Fruit fly (Drosophila melanogaster) whole organism, embryonic: Measurements from ENCODE around the gene CG11951.

Experiments used
- Atf3 ChIP-seq: fragments of 200-800 bp; sonication (Bioruptor generic); optimal IDR thresholded peaks from 3 replicates; lab custom pipeline; 2016; ENCODE audit warnings: missing biosample characterization, missing genetic modification characterization
- CG12071 ChIP-seq: fragments of 200-800 bp; sonication (Bioruptor generic); optimal IDR thresholded peaks from 3 replicates; lab custom pipeline; 2018; ENCODE audit warnings: missing biosample characterization, mild to moderate bottlenecking, missing genetic modification characterization
- CG12219 ChIP-seq: fragments of 200-800 bp; sonication (Bioruptor generic); optimal IDR thresholded peaks from 3 replicates; lab custom pipeline; 2018; ENCODE audit warnings: missing biosample characterization, mild to moderate bottlenecking, missing genetic modification characterization
- CG12744 ChIP-seq: fragments of 200-800 bp; sonication (Bioruptor generic); optimal IDR thresholded peaks from 2 replicates; lab custom pipeline; 2016; ENCODE audit warnings: missing biosample characterization, missing genetic modification characterization
- CG14667 ChIP-seq: fragments of 200-800 bp; sonication (Bioruptor generic); IDR thresholded peaks from 2 replicates; pipeline ENCODE4 v1.3.6; 2022; ENCODE audit warnings: missing biosample characterization, missing genetic modification characterization
- CG15073 ChIP-seq: fragments of 200-800 bp; sonication (Bioruptor generic); optimal IDR thresholded peaks from 2 replicates; lab custom pipeline; 2016; ENCODE audit warnings: missing biosample characterization, missing genetic modification characterization
- CG17328 ChIP-seq: fragments of 200-800 bp; sonication (Bioruptor generic); IDR thresholded peaks from 2 replicates; pipeline ENCODE4 v1.3.6; 2022; ENCODE audit warnings: missing biosample characterization, missing genetic modification characterization
- CG17568 ChIP-seq: fragments of 200-800 bp; sonication (Bioruptor generic); optimal IDR thresholded peaks from 2 replicates; lab custom pipeline; 2018; ENCODE audit warnings: missing biosample characterization, mild to moderate bottlenecking, missing genetic modification characterization, moderate library complexity
- CG17829 ChIP-seq: fragments of 200-800 bp; optimal IDR thresholded peaks from 2 replicates; lab custom pipeline; 2019; ENCODE audit warnings: missing biosample characterization, mild to moderate bottlenecking, missing genetic modification characterization, moderate library complexity
- CG1792 ChIP-seq: fragments of 200-800 bp; sonication (Bioruptor generic); optimal IDR thresholded peaks from 2 replicates; lab custom pipeline; 2016; ENCODE audit warnings: missing biosample characterization, missing genetic modification characterization
- CG18476 ChIP-seq: fragments of 200-800 bp; sonication (Bioruptor generic); optimal IDR thresholded peaks from 2 replicates; lab custom pipeline; 2016; ENCODE audit warnings: missing biosample characterization, mild to moderate bottlenecking, missing genetic modification characterization
- CG2199 ChIP-seq: fragments of 200-800 bp; sonication (Bioruptor generic); IDR thresholded peaks from 3 replicates; pipeline ENCODE4 v1.3.6; 2022; ENCODE audit warnings: missing biosample characterization, missing genetic modification characterization
- CG2712 ChIP-seq: fragments of 200-800 bp; optimal IDR thresholded peaks from 3 replicates; lab custom pipeline; 2019; ENCODE audit warnings: missing biosample characterization, mild to moderate bottlenecking, missing genetic modification characterization, moderate library complexity
- CG3065 ChIP-seq: fragments of 200-800 bp; sonication (Bioruptor generic); optimal IDR thresholded peaks from 2 replicates; lab custom pipeline; 2016; ENCODE audit warnings: missing biosample characterization, missing genetic modification characterization
- CG32772 ChIP-seq: fragments of 200-800 bp; sonication (Bioruptor generic); IDR thresholded peaks from 2 replicates; pipeline ENCODE4 v1.3.6; 2022; ENCODE audit warnings: missing biosample characterization, missing genetic modification characterization
- CG33213 ChIP-seq: fragments of 200-800 bp; sonication (Bioruptor generic); optimal IDR thresholded peaks from 3 replicates; lab custom pipeline; 2016; ENCODE audit warnings: missing biosample characterization, missing genetic modification characterization
- CG34376 ChIP-seq: fragments of 200-800 bp; sonication (Bioruptor generic); optimal IDR thresholded peaks from 2 replicates; lab custom pipeline; 2018; ENCODE audit warnings: missing biosample characterization, mild to moderate bottlenecking, missing genetic modification characterization
- CG43689 ChIP-seq: fragments of 200-800 bp; sonication (Bioruptor generic); IDR thresholded peaks from 2 replicates; pipeline ENCODE4 v1.3.6; 2022; ENCODE audit warnings: missing biosample characterization, missing genetic modification characterization
- CG9609 ChIP-seq: fragments of 200-800 bp; sonication (Bioruptor generic); optimal IDR thresholded peaks from 3 replicates; lab custom pipeline; 2016; ENCODE audit warnings: missing biosample characterization, missing genetic modification characterization
- CHES-1-like ChIP-seq: fragments of 200-800 bp; sonication (Bioruptor generic); optimal IDR thresholded peaks from 2 replicates; lab custom pipeline; 2016; ENCODE audit warnings: missing biosample characterization, missing genetic modification characterization
- HLHmδ ChIP-seq: fragments of 200-800 bp; sonication (Bioruptor generic); optimal IDR thresholded peaks from 2 replicates; lab custom pipeline; 2018; ENCODE audit warnings: missing biosample characterization, mild to moderate bottlenecking, missing genetic modification characterization, moderate library complexity
- Hey ChIP-seq: fragments of 200-800 bp; sonication (Bioruptor generic); optimal IDR thresholded peaks from 3 replicates; lab custom pipeline; 2018; ENCODE audit warnings: missing biosample characterization, mild to moderate bottlenecking, missing genetic modification characterization
- Hmr ChIP-seq: fragments of 200-800 bp; sonication (Bioruptor generic); optimal IDR thresholded peaks from 3 replicates; lab custom pipeline; 2017; ENCODE audit warnings: mild to moderate bottlenecking, missing biosample characterization, missing genetic modification reagents, missing genetic modification characterization
- Nf-YA ChIP-seq: fragments of 200-800 bp; sonication (Bioruptor generic); IDR thresholded peaks from 2 replicates; pipeline ENCODE4 v1.3.6; 2022; ENCODE audit warnings: missing biosample characterization, missing genetic modification characterization
- Opbp ChIP-seq: fragments of 200-800 bp; sonication (Bioruptor generic); IDR thresholded peaks from 3 replicates; pipeline ENCODE4 v1.3.6; 2022; ENCODE audit warnings: missing biosample characterization, missing genetic modification characterization; ENCODE audit not compliant: partially characterized antibody
- Sry-δ ChIP-seq: fragments of 200-800 bp; sonication (Bioruptor generic); optimal IDR thresholded peaks from 2 replicates; lab custom pipeline; 2016; ENCODE audit warnings: missing biosample characterization, missing genetic modification characterization
- Stat92E ChIP-seq, 3 experiments: fragments of >200 bp in 2 of 3; fragments of 200-800 bp in 1 of 3; sonication (Bioruptor generic) in 1 of 3; optimal IDR thresholded peaks; 2 replicates each; lab custom pipeline; 2017 to 2019; ENCODE audit warnings: missing biosample characterization in 3 of 3, missing genetic modification characterization in 3 of 3, mild to moderate bottlenecking in 1 of 3, moderate library complexity in 1 of 3
- al ChIP-seq: fragments of 200-800 bp; sonication (Bioruptor generic); IDR thresholded peaks from 2 replicates; pipeline ENCODE4 v1.3.6; 2022; ENCODE audit warnings: missing biosample characterization, missing genetic modification characterization
- ato ChIP-seq: fragments of 200-800 bp; sonication (Bioruptor generic); IDR thresholded peaks from 2 replicates; pipeline ENCODE4 v1.3.6; 2022; ENCODE audit warnings: missing biosample characterization, missing genetic modification characterization; ENCODE audit not compliant: partially characterized antibody
- btn ChIP-seq: fragments of 200-800 bp; sonication (Bioruptor generic); optimal IDR thresholded peaks from 2 replicates; lab custom pipeline; 2016; ENCODE audit warnings: missing biosample characterization, missing genetic modification characterization
- chn ChIP-seq: fragments of 200-800 bp; sonication (Bioruptor generic); optimal IDR thresholded peaks from 2 replicates; lab custom pipeline; 2016; ENCODE audit warnings: missing biosample characterization, missing genetic modification characterization
- dm ChIP-seq: fragments of 200-800 bp; sonication (Bioruptor generic); optimal IDR thresholded peaks from 3 replicates; lab custom pipeline; 2016; ENCODE audit warnings: missing biosample characterization, missing genetic modification characterization
- gcm ChIP-seq: fragments of 200-800 bp; sonication (Bioruptor generic); optimal IDR thresholded peaks from 2 replicates; lab custom pipeline; 2019; ENCODE audit warnings: missing biosample characterization, mild to moderate bottlenecking, missing genetic modification characterization, moderate library complexity
- grau ChIP-seq: fragments of 200-800 bp; optimal IDR thresholded peaks from 3 replicates; lab custom pipeline; 2019; ENCODE audit warnings: missing biosample characterization, mild to moderate bottlenecking, missing genetic modification characterization, moderate library complexity
- hth ChIP-seq: fragments of >200 bp; optimal IDR thresholded peaks from 2 replicates; lab custom pipeline; 2017; ENCODE audit warnings: inconsistent platforms
- kni ChIP-seq: fragments of 200-800 bp; sonication (Bioruptor generic); optimal IDR thresholded peaks from 3 replicates; lab custom pipeline; 2017; ENCODE audit warnings: mild to moderate bottlenecking, missing biosample characterization, missing genetic modification reagents, missing genetic modification characterization
- lola ChIP-seq, 3 experiments: fragments of >200 bp in 2 of 3; fragments of 200-800 bp in 1 of 3; sonication (Bioruptor generic) in 1 of 3; optimal IDR thresholded peaks; 2 replicates each; lab custom pipeline; 2017 to 2019; ENCODE audit warnings: missing biosample characterization in 3 of 3, missing genetic modification characterization in 3 of 3, mild to moderate bottlenecking in 1 of 3, moderate library complexity in 1 of 3
- mam ChIP-seq: fragments of 200-800 bp; sonication (Bioruptor generic); optimal IDR thresholded peaks from 3 replicates; lab custom pipeline; 2016; ENCODE audit warnings: missing biosample characterization, missing genetic modification characterization
- nmo ChIP-seq: fragments of 200-800 bp; sonication (Bioruptor generic); optimal IDR thresholded peaks from 2 replicates; lab custom pipeline; 2018; ENCODE audit warnings: missing biosample characterization, mild to moderate bottlenecking, missing genetic modification characterization, moderate library complexity
- nom ChIP-seq: fragments of 200-800 bp; sonication (Bioruptor generic); optimal IDR thresholded peaks from 2 replicates; lab custom pipeline; 2017; ENCODE audit warnings: missing biosample characterization, missing genetic modification characterization, mild to moderate bottlenecking, moderate library complexity, missing genetic modification reagents
- p53 ChIP-seq: fragments of 200-800 bp; sonication (Bioruptor generic); optimal IDR thresholded peaks from 2 replicates; lab custom pipeline; 2016; ENCODE audit warnings: missing biosample characterization, missing genetic modification characterization
- pita ChIP-seq: fragments of 200-800 bp; sonication (Bioruptor generic); optimal IDR thresholded peaks from 2 replicates; lab custom pipeline; 2017; ENCODE audit warnings: missing biosample characterization, mild to moderate bottlenecking, missing genetic modification characterization
- psq ChIP-seq: fragments of 200-800 bp; sonication (Bioruptor generic); optimal IDR thresholded peaks from 2 replicates; lab custom pipeline; 2017; ENCODE audit warnings: missing biosample characterization, missing genetic modification characterization
- sens ChIP-seq: fragments of 200-800 bp; sonication (Bioruptor generic); peaks from one replicate; lab custom pipeline; 2016; ENCODE audit warnings: missing biosample characterization, missing genetic modification characterization
- sim ChIP-seq: fragments of 200-800 bp; sonication (Bioruptor generic); IDR thresholded peaks from 2 replicates; pipeline ENCODE4 v1.3.6; 2022; ENCODE audit warnings: missing biosample characterization, missing genetic modification characterization
- sob ChIP-seq: fragments of 200-800 bp; sonication (Bioruptor generic); IDR thresholded peaks from 2 replicates; pipeline ENCODE4 v1.3.6; 2022; ENCODE audit warnings: missing biosample characterization, missing genetic modification characterization
- sug ChIP-seq: fragments of 200-800 bp; optimal IDR thresholded peaks from 2 replicates; lab custom pipeline; 2019; ENCODE audit warnings: missing biosample characterization, mild to moderate bottlenecking, missing genetic modification characterization, moderate library complexity
- vvl ChIP-seq: fragments of 200-800 bp; sonication (Bioruptor generic); IDR thresholded peaks from 2 replicates; pipeline ENCODE4 v1.3.6; 2022; ENCODE audit warnings: missing biosample characterization, missing genetic modification characterization
- zen2 ChIP-seq: fragments of 200-800 bp; sonication (Bioruptor generic); IDR thresholded peaks from 3 replicates; pipeline ENCODE4 v1.3.6; 2022; ENCODE audit warnings: missing biosample characterization, missing genetic modification characterization; ENCODE audit not compliant: partially characterized antibody
- zf30C ChIP-seq: fragments of 200-800 bp; sonication (Bioruptor generic); optimal IDR thresholded peaks from 3 replicates; lab custom pipeline; 2018; ENCODE audit warnings: missing biosample characterization, mild to moderate bottlenecking, missing genetic modification characterization

Gene CG11951

dm6 chr3R:29287320-29287957 is 48.9 kb upstream of the CG11951 start (continued):
- TF ChIP-seq al (GFP tag; lab: Robert Waterston, UW) = no peak
- peak in 1 of 3 experiments; percentile 4 for TF ChIP-seq Stat92E (GFP tag; optimal IDR thresholded peaks at IDR 0.05; lab: Kevin White, UChicago)
- no peak for TF ChIP-seq CG43689 (GFP tag; lab: Robert Waterston, UW)
- TF ChIP-seq CG15073 (GFP tag; lab: Kevin White, UChicago) = no peak
- no peak for TF ChIP-seq CG3065 (GFP tag; lab: Kevin White, UChicago)
- no peak for TF ChIP-seq CG12744 (GFP tag; lab: Kevin White, UChicago)
- no peak for TF ChIP-seq Hmr (GFP tag; lab: Kevin White, UChicago)
- no peak for TF ChIP-seq btn (GFP tag; lab: Kevin White, UChicago)
- TF ChIP-seq mam (GFP tag; lab: Kevin White, UChicago) = no peak
- peak; percentile 45 for TF ChIP-seq Hey (tag; lab: Kevin White, UChicago)
- TF ChIP-seq sens (GFP tag; lab: Kevin White, UChicago) = peak; percentile 43
- no peak for TF ChIP-seq CG1792
- TF ChIP-seq chn (GFP tag; lab: Kevin White, UChicago) = no peak
- TF ChIP-seq kni = peak; percentile 73
- no peak for TF ChIP-seq CG34376 (GFP tag; lab: Kevin White, UChicago)
- 0 out of 2 replicates have a peak, but pooled peaks have one; percentile 12 for TF ChIP-seq CG17328 (GFP tag; lab: Robert Waterston, UW)
- TF ChIP-seq CG2712 (tag; lab: Kevin White, UChicago) = peak; percentile 21
- no peak for TF ChIP-seq nmo (GFP tag; lab: Kevin White, UChicago)
- TF ChIP-seq Atf3 (GFP tag; lab: Kevin White, UChicago) = no peak
- no peak for TF ChIP-seq sob (GFP tag; lab: Robert Waterston, UW)
- TF ChIP-seq CG32772 (GFP tag; lab: Robert Waterston, UW) = no peak
- TF ChIP-seq vvl (GFP tag; lab: Robert Waterston, UW) = peak; percentile 27; the same call in 1 of the 2 replicates
- no peak for TF ChIP-seq p53 (GFP tag; lab: Kevin White, UChicago)
- peak; percentile 3 for TF ChIP-seq zf30C
- peak; percentile 25 for TF ChIP-seq gcm (GFP tag; lab: Kevin White, UChicago)
- TF ChIP-seq CG9609 (GFP tag; lab: Kevin White, UChicago) = no peak
- TF ChIP-seq pita (GFP tag; lab: Kevin White, UChicago) = no peak
- TF ChIP-seq lola (GFP tag; optimal IDR thresholded peaks at IDR 0.05; lab: Kevin White, UChicago) = peak in 1 of 3 experiments; percentile 2
- TF ChIP-seq nom = peak; percentile 18
- no peak for TF ChIP-seq CG12071 (GFP tag; lab: Kevin White, UChicago)
- no peak for TF ChIP-seq sim (GFP tag; lab: Robert Waterston, UW)
- no peak for TF ChIP-seq CHES-1-like
- 0 out of 2 replicates have a peak, but pooled peaks have one; percentile 37 for TF ChIP-seq ato (GFP tag; lab: Robert Waterston, UW)
- TF ChIP-seq CG12219 (GFP tag; lab: Kevin White, UChicago) = no peak
- no peak for TF ChIP-seq CG14667 (GFP tag; lab: Robert Waterston, UW)
- no peak for TF ChIP-seq zen2 (GFP tag; lab: Robert Waterston, UW)
- no peak for TF ChIP-seq dm (GFP tag; lab: Kevin White, UChicago)
- peak; percentile 41; the same call in 1 of the 3 replicates for TF ChIP-seq Opbp
- no peak for TF ChIP-seq hth (lab: Kevin White, UChicago)
- TF ChIP-seq CG17568 (GFP tag; lab: Kevin White, UChicago) = no peak
- peak; percentile 34 for TF ChIP-seq CG17829
- TF ChIP-seq Sry-δ = no peak
- no peak for TF ChIP-seq CG33213 (GFP tag; lab: Kevin White, UChicago)
- TF ChIP-seq psq (GFP tag; lab: Kevin White, UChicago) = peak; percentile 56
- peak; percentile 87 for TF ChIP-seq HLHmδ (GFP tag; lab: Kevin White, UChicago)
- TF ChIP-seq CG2199 (GFP tag; lab: Robert Waterston, UW) = peak; percentile 86
- no peak for TF ChIP-seq Nf-YA (GFP tag; lab: Robert Waterston, UW)
- no peak for TF ChIP-seq grau (tag; lab: Kevin White, UChicago)
- no peak for TF ChIP-seq sug (tag; lab: Kevin White, UChicago)
- no peak for TF ChIP-seq CG18476
